Fruit fly (Drosophila melanogaster) whole organism, embryonic: Measurements from ENCODE around the gene CG8891.

Experiments used
- Abd-B ChIP-seq: fragments of 200-800 bp; sonication (Bioruptor generic); optimal IDR thresholded peaks from 2 replicates; lab custom pipeline; 2018; ENCODE audit warnings: missing biosample characterization, mild to moderate bottlenecking, missing genetic modification characterization, moderate library complexity
- Aef1 ChIP-seq: fragments of 200-800 bp; sonication (Bioruptor generic); IDR thresholded peaks from 3 replicates; pipeline ENCODE4 v1.3.6; 2022; ENCODE audit warnings: missing biosample characterization, missing genetic modification characterization
- Antp ChIP-seq: fragments of 200-800 bp; sonication (Bioruptor generic); optimal IDR thresholded peaks from 3 replicates; lab custom pipeline; 2016; ENCODE audit warnings: missing biosample characterization, missing genetic modification characterization
- BEAF-32 ChIP-seq: fragments of 200-800 bp; sonication (Bioruptor generic); optimal IDR thresholded peaks from 3 replicates; lab custom pipeline; 2017; ENCODE audit warnings: missing biosample characterization, missing genetic modification characterization, mild to moderate bottlenecking, moderate library complexity, missing genetic modification reagents
- CG10321 ChIP-seq: fragments of 200-800 bp; sonication (Bioruptor generic); IDR thresholded peaks from 2 replicates; pipeline ENCODE4 v1.3.6; 2022; ENCODE audit warnings: missing biosample characterization, missing genetic modification characterization
- CG11456 ChIP-seq: fragments of 200-800 bp; sonication (Bioruptor generic); IDR thresholded peaks from 3 replicates; pipeline ENCODE4 v1.3.6; 2022; ENCODE audit warnings: missing biosample characterization, missing genetic modification characterization
- CG11723 ChIP-seq: fragments of 200-800 bp; sonication (Bioruptor generic); optimal IDR thresholded peaks from 2 replicates; lab custom pipeline; 2017; ENCODE audit warnings: missing biosample characterization, mild to moderate bottlenecking, missing genetic modification characterization
- CG15514 ChIP-seq: fragments of 200-800 bp; sonication (Bioruptor generic); optimal IDR thresholded peaks from 3 replicates; lab custom pipeline; 2017; ENCODE audit warnings: missing biosample characterization, missing genetic modification characterization, mild to moderate bottlenecking, moderate library complexity, missing genetic modification reagents
- CG17328 ChIP-seq: fragments of 200-800 bp; sonication (Bioruptor generic); IDR thresholded peaks from 2 replicates; pipeline ENCODE4 v1.3.6; 2022; ENCODE audit warnings: missing biosample characterization, missing genetic modification characterization
- CG17359 ChIP-seq: fragments of 200-800 bp; sonication (Bioruptor generic); optimal IDR thresholded peaks from 3 replicates; lab custom pipeline; 2018; ENCODE audit warnings: missing biosample characterization, mild to moderate bottlenecking, missing genetic modification characterization, moderate library complexity
- CG18476 ChIP-seq: fragments of 200-800 bp; sonication (Bioruptor generic); optimal IDR thresholded peaks from 2 replicates; lab custom pipeline; 2016; ENCODE audit warnings: missing biosample characterization, mild to moderate bottlenecking, missing genetic modification characterization
- CG18599 ChIP-seq: fragments of 200-800 bp; sonication (Bioruptor generic); optimal IDR thresholded peaks from 3 replicates; lab custom pipeline; 2017; ENCODE audit warnings: missing biosample characterization, missing genetic modification characterization, mild to moderate bottlenecking, moderate library complexity, missing genetic modification reagents
- CG2120 ChIP-seq: fragments of 200-800 bp; sonication (Bioruptor generic); optimal IDR thresholded peaks from 3 replicates; lab custom pipeline; 2016; ENCODE audit warnings: missing biosample characterization, missing genetic modification characterization
- CG2199 ChIP-seq: fragments of 200-800 bp; sonication (Bioruptor generic); IDR thresholded peaks from 3 replicates; pipeline ENCODE4 v1.3.6; 2022; ENCODE audit warnings: missing biosample characterization, missing genetic modification characterization
- CG4820 ChIP-seq: fragments of 200-800 bp; sonication (Bioruptor generic); optimal IDR thresholded peaks from 3 replicates; lab custom pipeline; 2016; ENCODE audit warnings: missing biosample characterization, missing genetic modification characterization
- CG7839 ChIP-seq: fragments of 200-800 bp; sonication (Bioruptor generic); optimal IDR thresholded peaks from 3 replicates; lab custom pipeline; 2018; ENCODE audit warnings: missing biosample characterization, mild to moderate bottlenecking, missing genetic modification characterization, moderate library complexity
- CG8478 ChIP-seq: fragments of >200 bp; optimal IDR thresholded peaks from 2 replicates; lab custom pipeline; 2018
- E2f1 ChIP-seq: fragments of 200-800 bp; sonication (Bioruptor generic); IDR thresholded peaks from 2 replicates; pipeline ENCODE4 v1.3.6; 2022; ENCODE audit warnings: missing biosample characterization, missing genetic modification characterization
- Eip74EF ChIP-seq, 2 experiments: fragments of 200-800 bp in 1 of 2; fragments of >200 bp in 1 of 2; sonication (Bioruptor generic) in 1 of 2; optimal IDR thresholded peaks; 2 replicates each; lab custom pipeline; 2017 to 2019; ENCODE audit warnings: missing biosample characterization in 2 of 2, missing genetic modification characterization in 2 of 2, mild to moderate bottlenecking in 1 of 2, moderate library complexity in 1 of 2
- HLH3B ChIP-seq: fragments of 200-800 bp; sonication (Bioruptor generic); IDR thresholded peaks from 2 replicates; pipeline ENCODE4 v1.3.6; 2022; ENCODE audit warnings: missing biosample characterization, missing genetic modification characterization
- Lpt ChIP-seq: fragments of >200 bp; optimal IDR thresholded peaks from 2 replicates; lab custom pipeline; 2018; ENCODE audit warnings: missing biosample characterization, missing genetic modification characterization
- Med ChIP-seq: fragments of 200-800 bp; sonication (Bioruptor generic); peaks from one replicate; lab custom pipeline; 2016; ENCODE audit warnings: missing biosample characterization, missing genetic modification characterization, mild to moderate bottlenecking, inconsistent platforms, moderate library complexity
- Meics ChIP-seq: fragments of 200-800 bp; sonication (Bioruptor generic); optimal IDR thresholded peaks from 2 replicates; lab custom pipeline; 2017; ENCODE audit warnings: missing biosample characterization, mild to moderate bottlenecking, missing genetic modification characterization
- Sox100B ChIP-seq: fragments of 200-800 bp; sonication (Bioruptor generic); optimal IDR thresholded peaks from 3 replicates; lab custom pipeline; 2018; ENCODE audit warnings: missing biosample characterization, mild to moderate bottlenecking, missing genetic modification characterization
- Tbp ChIP-seq: fragments of >200 bp; optimal IDR thresholded peaks from 2 replicates; lab custom pipeline; 2018; ENCODE audit warnings: missing biosample characterization, missing genetic modification characterization
- bowl ChIP-seq: fragments of 200-800 bp; sonication (Bioruptor generic); IDR thresholded peaks from 2 replicates; pipeline ENCODE4 v1.3.6; 2022; ENCODE audit warnings: missing biosample characterization, missing genetic modification characterization
- cg ChIP-seq: fragments of 200-800 bp; sonication (Bioruptor generic); optimal IDR thresholded peaks from 3 replicates; lab custom pipeline; 2019; ENCODE audit warnings: missing biosample characterization, mild to moderate bottlenecking, missing genetic modification characterization, moderate library complexity
- chm ChIP-seq: fragments of 200-800 bp; sonication (Bioruptor generic); IDR thresholded peaks from 2 replicates; pipeline ENCODE4 v1.3.6; 2022; ENCODE audit warnings: missing biosample characterization, missing genetic modification characterization
- fru ChIP-seq: fragments of >200 bp; optimal IDR thresholded peaks from 2 replicates; lab custom pipeline; 2017
- hbn ChIP-seq: fragments of 200-800 bp; sonication (Bioruptor generic); IDR thresholded peaks from 2 replicates; pipeline ENCODE4 v1.3.6; 2022; ENCODE audit warnings: missing biosample characterization, missing genetic modification characterization; ENCODE audit not compliant: partially characterized antibody
- knrl ChIP-seq: fragments of 200-800 bp; sonication (Bioruptor generic); IDR thresholded peaks from 3 replicates; pipeline ENCODE4 v1.3.6; 2022; ENCODE audit warnings: missing biosample characterization, missing genetic modification characterization; ENCODE audit not compliant: partially characterized antibody
- lab ChIP-seq: fragments of 200-800 bp; sonication (Bioruptor generic); optimal IDR thresholded peaks from 3 replicates; lab custom pipeline; 2017; ENCODE audit warnings: missing biosample characterization, missing genetic modification characterization, mild to moderate bottlenecking, moderate library complexity, missing genetic modification reagents
- nom ChIP-seq: fragments of 200-800 bp; sonication (Bioruptor generic); optimal IDR thresholded peaks from 2 replicates; lab custom pipeline; 2017; ENCODE audit warnings: missing biosample characterization, missing genetic modification characterization, mild to moderate bottlenecking, moderate library complexity, missing genetic modification reagents
- pan ChIP-seq, 4 experiments: fragments of >200 bp in 3 of 4; fragments of 200-800 bp in 1 of 4; sonication (Bioruptor generic) in 1 of 4; optimal IDR thresholded peaks in 3 of 4; IDR thresholded peaks in 1 of 4; 2 replicates each; pipeline versions ENCODE4 v1.3.6 to Lab custom; 2017 to 2022; ENCODE audit warnings: missing biosample characterization in 2 of 4, missing genetic modification characterization in 2 of 4, mixed read lengths in 1 of 4
- peb ChIP-seq: fragments of 200-800 bp; sonication (Bioruptor generic); IDR thresholded peaks from 2 replicates; pipeline ENCODE4 v1.3.6; 2022; ENCODE audit warnings: missing biosample characterization, missing genetic modification characterization
- sens ChIP-seq: fragments of 200-800 bp; sonication (Bioruptor generic); peaks from one replicate; lab custom pipeline; 2016; ENCODE audit warnings: missing biosample characterization, missing genetic modification characterization
- shn ChIP-seq: fragments of 200-800 bp; sonication (Bioruptor generic); optimal IDR thresholded peaks from 3 replicates; lab custom pipeline; 2016; ENCODE audit warnings: missing biosample characterization, missing genetic modification characterization
- sima ChIP-seq: fragments of 200-800 bp; sonication (Bioruptor generic); optimal IDR thresholded peaks from 2 replicates; lab custom pipeline; 2016; ENCODE audit warnings: missing biosample characterization, missing genetic modification characterization
- wdn ChIP-seq: fragments of 200-800 bp; sonication (Bioruptor generic); IDR thresholded peaks from 2 replicates; pipeline ENCODE4 v1.3.6; 2022; ENCODE audit warnings: missing biosample characterization, missing genetic modification characterization
- zen ChIP-seq: fragments of 200-800 bp; sonication (Bioruptor generic); optimal IDR thresholded peaks from 3 replicates; lab custom pipeline; 2018; ENCODE audit warnings: missing biosample characterization, mild to moderate bottlenecking, missing genetic modification characterization, moderate library complexity

CG8891 gene

dm6 chr2L:4945300-4945699, 33.9 kb downstream of the CG8891 start, which contains the start of the genes mRpL24 and betaggt-I (continued):
- TF ChIP-seq bowl = peak; percentile 89
- peak in 1 of 2 experiments; percentile 92 for TF ChIP-seq Eip74EF (GFP tag; optimal IDR thresholded peaks at IDR 0.05; lab: Kevin White, UChicago)
- peak; percentile 39 for TF ChIP-seq BEAF-32 (GFP tag; lab: Kevin White, UChicago)
- TF ChIP-seq Sox100B (GFP tag; lab: Kevin White, UChicago) = peak; percentile 93
- TF ChIP-seq pan (optimal IDR thresholded peaks at IDR 0.05; lab: Kevin White, UChicago) = no peak
- TF ChIP-seq pan (GFP tag; optimal IDR thresholded peaks at IDR 0.05 in 1 of 2, IDR thresholded peaks at IDR 0.05 in 1 of 2) = peak in 1 of 2 experiments; percentile 99
- peak; percentile 88 for TF ChIP-seq nom (GFP tag; lab: Kevin White, UChicago)
- TF ChIP-seq E2f1 = peak; percentile 97
- peak; percentile 96 for TF ChIP-seq HLH3B (GFP tag; lab: Robert Waterston, UW)
- TF ChIP-seq hbn (GFP tag; lab: Robert Waterston, UW) = no peak
- TF ChIP-seq Abd-B = peak; percentile 96
- TF ChIP-seq peb = peak; percentile 89
- peak; percentile 96 for TF ChIP-seq Meics (GFP tag; lab: Kevin White, UChicago)
- no peak; the same call in 2 of the 3 replicates for TF ChIP-seq knrl (GFP tag; lab: Robert Waterston, UW)
- TF ChIP-seq CG4820 = peak; percentile 100
- peak; percentile 95 for TF ChIP-seq zen (tag; lab: Kevin White, UChicago)
- TF ChIP-seq CG7839 = peak; percentile 97
- no peak for TF ChIP-seq Lpt (GFP tag; lab: Kevin White, UChicago)
- TF ChIP-seq CG15514 (GFP tag; lab: Kevin White, UChicago) = peak; percentile 92
- peak; percentile 94 for TF ChIP-seq CG11456
- TF ChIP-seq CG17328 = peak; percentile 98
- TF ChIP-seq sima (GFP tag; lab: Kevin White, UChicago) = no peak
- TF ChIP-seq cg (GFP tag; lab: Kevin White, UChicago) = no peak
- TF ChIP-seq CG10321 (GFP tag; lab: Robert Waterston, UW) = peak; percentile 81
- peak; percentile 47 for TF ChIP-seq Antp (GFP tag; lab: Kevin White, UChicago)
- TF ChIP-seq CG11723 (GFP tag; lab: Kevin White, UChicago) = no peak

- no peak for TF ChIP-seq Aef1 (GFP tag; lab: Robert Waterston, UW)
- no peak for TF ChIP-seq fru
- no peak for TF ChIP-seq CG18476 (GFP tag; lab: Kevin White, UChicago)
- TF ChIP-seq CG2120 (GFP tag; lab: Kevin White, UChicago) = peak; percentile 32
- 0 out of 2 replicates have a peak, but pooled peaks have one; percentile 11 for TF ChIP-seq wdn
- TF ChIP-seq lab (GFP tag; lab: Kevin White, UChicago) = peak; percentile 57
- peak; percentile 59 for TF ChIP-seq sens
- no peak for TF ChIP-seq CG8478 (lab: Kevin White, UChicago)
- no peak for TF ChIP-seq CG17359
- TF ChIP-seq CG2199 (GFP tag; lab: Robert Waterston, UW) = no peak
- TF ChIP-seq shn (GFP tag; lab: Kevin White, UChicago) = no peak
- no peak for TF ChIP-seq chm
- TF ChIP-seq CG18599 (GFP tag; lab: Kevin White, UChicago) = peak; percentile 44
- TF ChIP-seq Med (GFP tag; lab: Kevin White, UChicago) = peak; percentile 13
- TF ChIP-seq CG15514 (GFP tag; lab: Kevin White, UChicago) = peak; percentile 7
- no peak for TF ChIP-seq Tbp (GFP tag; lab: Kevin White, UChicago)
Measured at dm6 chr2L:4942257-4942792, 36.9 kb downstream of the CG8891 start, which contains the start of gene synr. Gene synr, plus strand, starts transcription at chr2L:4942742.
